Worm (Caenorhabditis elegans): ENCODE measurements around the gene Y41D4B.4.

Gene Y41D4B.4

ce11 chrIV:1659978-1660377 lies at the start of gene Y41D4B.4:
Gene Y41D4B.4, plus strand, starts transcription at chrIV:1660110.
- TF ChIP-seq tbx-11 (GFP tag; IDR thresholded peaks at IDR 0.05) (no peak), hnd-1 (tag; optimal IDR thresholded peaks at IDR 0.05) (no peak), ets-7 (tag; optimal IDR thresholded peaks at IDR 0.05) (no peak), ama-1 (optimal IDR thresholded peaks at IDR 0.05) (no peak), pes-1 (GFP tag; IDR thresholded peaks at IDR 0.05) (no peak), tra-4 (tag; optimal IDR thresholded peaks at IDR 0.05) (no peak), flt-1 (GFP tag; IDR thresholded peaks at IDR 0.05) (no peak), scrt-1 (GFP tag; IDR thresholded peaks at IDR 0.05) (no peak), B0310.2 (tag; optimal IDR thresholded peaks at IDR 0.05) (no peak), F13C5.2 (tag; optimal IDR thresholded peaks at IDR 0.05) (no peak), tbx-37 (GFP tag; conservative IDR thresholded peaks at IDR 0.05) (no peak), sea-1 (GFP tag; conservative IDR thresholded peaks at IDR 0.05) (no peak), hmg-4 (GFP tag; optimal IDR thresholded peaks at IDR 0.05) (no peak), ceh-13 (GFP tag; optimal IDR thresholded peaks at IDR 0.05) (no peak), ceh-36 (tag; optimal IDR thresholded peaks at IDR 0.05) (no peak), hmbx-1 (tag; optimal IDR thresholded peaks at IDR 0.05) (no peak), aly-1 (tag; optimal IDR thresholded peaks at IDR 0.05) (no peak)

ce11 chrIV:1613592-1613991 lies 46.3 kb upstream of the Y41D4B.4 start, which contains the start of gene nhr-122:
Gene nhr-122, plus strand, starts transcription at chrIV:1613892.
- TF ChIP-seq scrt-1 (GFP tag; IDR thresholded peaks at IDR 0.05) (no peak), tbx-11 (GFP tag; IDR thresholded peaks at IDR 0.05) (no peak), aly-1 (tag; optimal IDR thresholded peaks at IDR 0.05) (no peak)

ce11 chrIV:1619519-1620311 lies 40.2 kb upstream of the Y41D4B.4 start, which contains the start of gene nhr-92:
Gene nhr-92, plus strand, starts transcription at chrIV:1620094.
- no peak for TF ChIP-seq tra-4 (tag; optimal IDR thresholded peaks at IDR 0.05)
- no peak for TF ChIP-seq pes-1 (GFP tag; IDR thresholded peaks at IDR 0.05)
- TF ChIP-seq F13C5.2 (tag; optimal IDR thresholded peaks at IDR 0.05), result no peak
- no peak for TF ChIP-seq sea-1 (GFP tag; conservative IDR thresholded peaks at IDR 0.05)
- TF ChIP-seq B0310.2 (tag; optimal IDR thresholded peaks at IDR 0.05), result no peak
- no peak for TF ChIP-seq ceh-36 (tag; optimal IDR thresholded peaks at IDR 0.05)
- no peak for TF ChIP-seq hmg-4 (GFP tag; optimal IDR thresholded peaks at IDR 0.05)
- TF ChIP-seq hmbx-1 (tag; optimal IDR thresholded peaks at IDR 0.05), result no peak
- no peak for TF ChIP-seq tbx-37 (GFP tag; conservative IDR thresholded peaks at IDR 0.05)
- no peak for TF ChIP-seq scrt-1 (GFP tag; IDR thresholded peaks at IDR 0.05)
- no peak for TF ChIP-seq flt-1 (GFP tag; IDR thresholded peaks at IDR 0.05)
- no peak for TF ChIP-seq ets-7 (tag; optimal IDR thresholded peaks at IDR 0.05)
- TF ChIP-seq tbx-11 (GFP tag; IDR thresholded peaks at IDR 0.05), result no peak
- no peak for TF ChIP-seq ceh-13 (GFP tag; optimal IDR thresholded peaks at IDR 0.05)
- no peak for TF ChIP-seq ama-1 (optimal IDR thresholded peaks at IDR 0.05)
- TF ChIP-seq aly-1 (tag; optimal IDR thresholded peaks at IDR 0.05), result no peak
- no peak for TF ChIP-seq hnd-1 (tag; optimal IDR thresholded peaks at IDR 0.05)

- TF ChIP-seq hmg-4 (GFP tag; optimal IDR thresholded peaks at IDR 0.05) (no peak), ets-7 (tag; optimal IDR thresholded peaks at IDR 0.05) (no peak), ama-1 (optimal IDR thresholded peaks at IDR 0.05) (no peak), ceh-36 (tag; optimal IDR thresholded peaks at IDR 0.05) (no peak), ceh-13 (GFP tag; optimal IDR thresholded peaks at IDR 0.05) (no peak), tbx-37 (GFP tag; conservative IDR thresholded peaks at IDR 0.05) (no peak), tra-4 (tag; optimal IDR thresholded peaks at IDR 0.05) (no peak), hmbx-1 (tag; optimal IDR thresholded peaks at IDR 0.05) (no peak), B0310.2 (tag; optimal IDR thresholded peaks at IDR 0.05) (no peak), F13C5.2 (tag; optimal IDR thresholded peaks at IDR 0.05) (no peak), tbx-11 (GFP tag; IDR thresholded peaks at IDR 0.05) (no peak), aly-1 (tag; optimal IDR thresholded peaks at IDR 0.05) (no peak), hnd-1 (tag; optimal IDR thresholded peaks at IDR 0.05) (no peak), flt-1 (GFP tag; IDR thresholded peaks at IDR 0.05) (no peak), sea-1 (GFP tag; conservative IDR thresholded peaks at IDR 0.05) (no peak), pes-1 (GFP tag; IDR thresholded peaks at IDR 0.05) (no peak), scrt-1 (GFP tag; IDR thresholded peaks at IDR 0.05) (no peak)
These were observed 36.2 kb upstream of the Y41D4B.4 start, which contains the start of gene nhr-87 for ce11 chrIV:1623712-1624111. Gene nhr-87, plus strand, starts transcription at chrIV:1624029.

- TF ChIP-seq ama-1 (optimal IDR thresholded peaks at IDR 0.05), result no peak
- no peak for TF ChIP-seq tbx-11 (GFP tag; IDR thresholded peaks at IDR 0.05)
- no peak for TF ChIP-seq tra-4 (tag; optimal IDR thresholded peaks at IDR 0.05)
- TF ChIP-seq tbx-37 (GFP tag; conservative IDR thresholded peaks at IDR 0.05), result no peak
- no peak for TF ChIP-seq aly-1 (tag; optimal IDR thresholded peaks at IDR 0.05)
- TF ChIP-seq ets-7 (tag; optimal IDR thresholded peaks at IDR 0.05), result no peak
- TF ChIP-seq sea-1 (GFP tag; conservative IDR thresholded peaks at IDR 0.05), result no peak
- TF ChIP-seq flt-1 (GFP tag; IDR thresholded peaks at IDR 0.05), result no peak
- TF ChIP-seq hnd-1 (tag; optimal IDR thresholded peaks at IDR 0.05), result no peak
- TF ChIP-seq F13C5.2 (tag; optimal IDR thresholded peaks at IDR 0.05), result no peak
- no peak for TF ChIP-seq scrt-1 (GFP tag; IDR thresholded peaks at IDR 0.05)
- TF ChIP-seq hmg-4 (GFP tag; optimal IDR thresholded peaks at IDR 0.05), result no peak
These were observed 35.5 kb upstream of the Y41D4B.4 start for ce11 chrIV:1624447-1624846.

- TF ChIP-seq tra-4 (tag; optimal IDR thresholded peaks at IDR 0.05) (no peak), tbx-11 (GFP tag; IDR thresholded peaks at IDR 0.05) (no peak), pes-1 (GFP tag; IDR thresholded peaks at IDR 0.05) (no peak), hnd-1 (tag; optimal IDR thresholded peaks at IDR 0.05) (no peak), aly-1 (tag; optimal IDR thresholded peaks at IDR 0.05) (no peak), ets-7 (tag; optimal IDR thresholded peaks at IDR 0.05) (no peak), hmg-4 (GFP tag; optimal IDR thresholded peaks at IDR 0.05) (no peak), ama-1 (optimal IDR thresholded peaks at IDR 0.05) (no peak), ceh-13 (GFP tag; optimal IDR thresholded peaks at IDR 0.05) (no peak), ceh-36 (tag; optimal IDR thresholded peaks at IDR 0.05) (no peak), sea-1 (GFP tag; conservative IDR thresholded peaks at IDR 0.05) (no peak), scrt-1 (GFP tag; IDR thresholded peaks at IDR 0.05) (no peak), hmbx-1 (tag; optimal IDR thresholded peaks at IDR 0.05) (no peak)
These were observed 33.5 kb upstream of the Y41D4B.4 start, which contains the start of gene nhr-146 for ce11 chrIV:1626342-1626855. Gene nhr-146, plus strand, starts transcription at chrIV:1626805.
